Fruit fly (Drosophila melanogaster) whole organism, embryonic: Measurements from ENCODE around the gene Cyp4d14.

ENCODE experiments used
- ATbp ChIP-seq: fragments of 200-800 bp; sonication (Bioruptor generic); optimal IDR thresholded peaks from 2 replicates; lab custom pipeline; 2017; ENCODE audit warnings: missing biosample characterization, mild to moderate bottlenecking, missing genetic modification characterization, missing genetic modification reagents
- BEAF-32 ChIP-seq: fragments of 200-800 bp; sonication (Bioruptor generic); optimal IDR thresholded peaks from 3 replicates; lab custom pipeline; 2017; ENCODE audit warnings: missing biosample characterization, missing genetic modification characterization, mild to moderate bottlenecking, moderate library complexity, missing genetic modification reagents
- Bgb ChIP-seq: fragments of 200-800 bp; sonication (Bioruptor generic); IDR thresholded peaks from 2 replicates; pipeline ENCODE4 v1.3.6; 2022; ENCODE audit warnings: missing biosample characterization, missing genetic modification characterization; ENCODE audit not compliant: partially characterized antibody
- CG10543 ChIP-seq: fragments of 200-800 bp; sonication (Bioruptor generic); optimal IDR thresholded peaks from 3 replicates; lab custom pipeline; 2017; ENCODE audit warnings: missing biosample characterization, mild to moderate bottlenecking, missing genetic modification characterization, moderate library complexity
- CG10959 ChIP-seq: fragments of 200-800 bp; sonication (Bioruptor generic); IDR thresholded peaks from 2 replicates; pipeline ENCODE4 v1.3.6; 2022; ENCODE audit warnings: missing biosample characterization, missing genetic modification characterization
- CG11398 ChIP-seq: fragments of 200-800 bp; sonication (Bioruptor generic); optimal IDR thresholded peaks from 2 replicates; lab custom pipeline; 2016; ENCODE audit warnings: missing biosample characterization, missing genetic modification characterization
- CG11723 ChIP-seq: fragments of 200-800 bp; sonication (Bioruptor generic); optimal IDR thresholded peaks from 2 replicates; lab custom pipeline; 2017; ENCODE audit warnings: missing biosample characterization, mild to moderate bottlenecking, missing genetic modification characterization
- CG12155 ChIP-seq: fragments of 200-800 bp; sonication (Bioruptor generic); optimal IDR thresholded peaks from 3 replicates; lab custom pipeline; 2016; ENCODE audit warnings: missing biosample characterization, missing genetic modification characterization
- CG1603 ChIP-seq: fragments of 200-800 bp; sonication (Bioruptor generic); optimal IDR thresholded peaks from 2 replicates; lab custom pipeline; 2019; ENCODE audit warnings: missing biosample characterization, mild to moderate bottlenecking, missing genetic modification characterization, moderate library complexity
- CG18599 ChIP-seq: fragments of 200-800 bp; sonication (Bioruptor generic); optimal IDR thresholded peaks from 3 replicates; lab custom pipeline; 2017; ENCODE audit warnings: missing biosample characterization, missing genetic modification characterization, mild to moderate bottlenecking, moderate library complexity, missing genetic modification reagents
- CG18619 ChIP-seq: fragments of 200-800 bp; sonication (Bioruptor generic); optimal IDR thresholded peaks from 3 replicates; lab custom pipeline; 2017; ENCODE audit warnings: missing biosample characterization, mild to moderate bottlenecking, missing genetic modification characterization
- CG2129 ChIP-seq: fragments of 200-800 bp; sonication (Bioruptor generic); IDR thresholded peaks from 2 replicates; pipeline ENCODE4 v1.3.6; 2022; ENCODE audit warnings: missing biosample characterization, missing genetic modification characterization; ENCODE audit not compliant: partially characterized antibody
- CG2678 ChIP-seq: fragments of 200-800 bp; sonication (Bioruptor generic); optimal IDR thresholded peaks from 3 replicates; lab custom pipeline; 2019; ENCODE audit warnings: missing biosample characterization, mild to moderate bottlenecking, missing genetic modification characterization, moderate library complexity
- CG31224 ChIP-seq: fragments of 200-800 bp; sonication (Bioruptor generic); IDR thresholded peaks from 2 replicates; pipeline ENCODE4 v1.3.6; 2022; ENCODE audit warnings: missing biosample characterization, missing genetic modification characterization
- CG33557 ChIP-seq: fragments of 200-800 bp; sonication (Bioruptor generic); optimal IDR thresholded peaks from 2 replicates; lab custom pipeline; 2019; ENCODE audit warnings: missing biosample characterization, mild to moderate bottlenecking, missing genetic modification characterization, moderate library complexity
- CG4707 ChIP-seq: fragments of 200-800 bp; sonication (Bioruptor generic); optimal IDR thresholded peaks from 2 replicates; lab custom pipeline; 2018; ENCODE audit warnings: missing biosample characterization, mild to moderate bottlenecking, missing genetic modification characterization, moderate library complexity
- CG4730 ChIP-seq: fragments of 200-800 bp; sonication (Bioruptor generic); IDR thresholded peaks from 2 replicates; pipeline ENCODE4 v1.3.6; 2022; ENCODE audit warnings: missing biosample characterization, missing genetic modification characterization
- CG6791 ChIP-seq: fragments of 200-800 bp; sonication (Bioruptor generic); IDR thresholded peaks from 3 replicates; pipeline ENCODE4 v1.3.6; 2022; ENCODE audit warnings: missing biosample characterization, missing genetic modification characterization; ENCODE audit not compliant: partially characterized antibody
- CG8944 ChIP-seq: fragments of 200-800 bp; sonication (Bioruptor generic); optimal IDR thresholded peaks from 3 replicates; lab custom pipeline; 2016; ENCODE audit warnings: missing biosample characterization, missing genetic modification characterization
- CG9797 ChIP-seq: fragments of 200-800 bp; sonication (Bioruptor generic); optimal IDR thresholded peaks from 3 replicates; lab custom pipeline; 2018; ENCODE audit warnings: missing biosample characterization, mild to moderate bottlenecking, missing genetic modification characterization
- CG9817 ChIP-seq: fragments of 200-800 bp; sonication (Bioruptor generic); optimal IDR thresholded peaks from 2 replicates; lab custom pipeline; 2018; ENCODE audit warnings: missing biosample characterization, mild to moderate bottlenecking, missing genetic modification characterization, moderate library complexity
- Camta ChIP-seq: fragments of 200-800 bp; sonication (Bioruptor generic); optimal IDR thresholded peaks from 2 replicates; lab custom pipeline; 2016; ENCODE audit warnings: missing biosample characterization, missing genetic modification characterization
- CrebB ChIP-seq: fragments of 200-800 bp; sonication (Bioruptor generic); optimal IDR thresholded peaks from 3 replicates; lab custom pipeline; 2018; ENCODE audit warnings: missing biosample characterization, mild to moderate bottlenecking, missing genetic modification characterization
- Deaf1 ChIP-seq: fragments of 200-800 bp; optimal IDR thresholded peaks from 3 replicates; lab custom pipeline; 2019; ENCODE audit warnings: missing biosample characterization, mild to moderate bottlenecking, missing genetic modification characterization, moderate library complexity
- Dip2 ChIP-seq: fragments of 200-800 bp; sonication (Bioruptor generic); IDR thresholded peaks from 2 replicates; pipeline ENCODE4 v1.3.6; 2022; ENCODE audit warnings: missing biosample characterization, missing genetic modification characterization
- HHEX ChIP-seq: fragments of 200-800 bp; sonication (Bioruptor generic); optimal IDR thresholded peaks from 3 replicates; lab custom pipeline; 2017; ENCODE audit warnings: missing biosample characterization, mild to moderate bottlenecking, missing genetic modification characterization, missing genetic modification reagents
- Hey ChIP-seq: fragments of 200-800 bp; sonication (Bioruptor generic); optimal IDR thresholded peaks from 3 replicates; lab custom pipeline; 2018; ENCODE audit warnings: missing biosample characterization, mild to moderate bottlenecking, missing genetic modification characterization
- Hmr ChIP-seq: fragments of 200-800 bp; sonication (Bioruptor generic); optimal IDR thresholded peaks from 3 replicates; lab custom pipeline; 2017; ENCODE audit warnings: mild to moderate bottlenecking, missing biosample characterization, missing genetic modification reagents, missing genetic modification characterization
- Hr51 ChIP-seq, 2 experiments: fragments of 200-800 bp; sonication (Bioruptor generic); optimal IDR thresholded peaks; 2 replicates in 1 of 2; 3 replicates in 1 of 2; lab custom pipeline; 2016 to 2018; ENCODE audit warnings: missing biosample characterization in 2 of 2, missing genetic modification characterization in 2 of 2, mild to moderate bottlenecking in 1 of 2, moderate library complexity in 1 of 2
- Max ChIP-seq: fragments of 200-800 bp; sonication (Bioruptor generic); optimal IDR thresholded peaks from 2 replicates; lab custom pipeline; 2016; ENCODE audit warnings: missing biosample characterization, mild to moderate bottlenecking, missing genetic modification characterization
- Spps ChIP-seq: fragments of 200-800 bp; sonication (Bioruptor generic); optimal IDR thresholded peaks from 2 replicates; lab custom pipeline; 2018; ENCODE audit warnings: missing biosample characterization, mild to moderate bottlenecking, missing genetic modification characterization
- aop ChIP-seq: fragments of 200-800 bp; sonication (Bioruptor generic); IDR thresholded peaks from 2 replicates; pipeline ENCODE4 v1.3.6; 2022; ENCODE audit warnings: missing biosample characterization, missing genetic modification characterization
- ase ChIP-seq: fragments of 200-800 bp; sonication (Bioruptor generic); IDR thresholded peaks from 3 replicates; pipeline ENCODE4 v1.3.6; 2022; ENCODE audit warnings: missing biosample characterization, missing genetic modification characterization
- cato ChIP-seq: fragments of 200-800 bp; sonication (Bioruptor generic); optimal IDR thresholded peaks from 2 replicates; lab custom pipeline; 2016; ENCODE audit warnings: missing biosample characterization, missing genetic modification characterization, borderline replicate concordance
- da ChIP-seq: fragments of 200-800 bp; sonication (Bioruptor generic); optimal IDR thresholded peaks from 2 replicates; lab custom pipeline; 2016; ENCODE audit warnings: missing biosample characterization, missing genetic modification characterization
- emc ChIP-seq: fragments of 200-800 bp; sonication (Bioruptor generic); optimal IDR thresholded peaks from 2 replicates; lab custom pipeline; 2016; ENCODE audit warnings: missing biosample characterization, missing genetic modification characterization
- fru ChIP-seq: fragments of >200 bp; optimal IDR thresholded peaks from 2 replicates; lab custom pipeline; 2017
- ftz-f1 ChIP-seq: fragments of 200-800 bp; sonication (Bioruptor generic); optimal IDR thresholded peaks from 2 replicates; lab custom pipeline; 2016; ENCODE audit warnings: missing biosample characterization, missing genetic modification characterization
- gem ChIP-seq: fragments of 200-800 bp; sonication (Bioruptor generic); optimal IDR thresholded peaks from 2 replicates; lab custom pipeline; 2019; ENCODE audit warnings: missing biosample characterization, mild to moderate bottlenecking, missing genetic modification characterization, moderate library complexity
- ham ChIP-seq: fragments of 200-800 bp; sonication (Bioruptor generic); IDR thresholded peaks from 2 replicates; pipeline ENCODE4 v1.3.6; 2022; ENCODE audit warnings: missing biosample characterization, missing genetic modification characterization
- kah ChIP-seq: fragments of 200-800 bp; sonication (Bioruptor generic); optimal IDR thresholded peaks from 2 replicates; lab custom pipeline; 2018; ENCODE audit warnings: missing biosample characterization, mild to moderate bottlenecking, missing genetic modification characterization
- lov ChIP-seq, 2 experiments: fragments of 200-800 bp in 1 of 2; fragments of >200 bp in 1 of 2; sonication (Bioruptor generic) in 1 of 2; IDR thresholded peaks in 1 of 2; optimal IDR thresholded peaks in 1 of 2; 2 replicates in 1 of 2; 3 replicates in 1 of 2; pipeline versions ENCODE4 v1.3.6 to Lab custom; 2017 to 2022; ENCODE audit warnings: missing biosample characterization in 1 of 2, missing genetic modification characterization in 1 of 2
- nau ChIP-seq: fragments of 200-800 bp; sonication (Bioruptor generic); optimal IDR thresholded peaks from 3 replicates; lab custom pipeline; 2017; ENCODE audit warnings: missing biosample characterization, mild to moderate bottlenecking, missing genetic modification characterization, missing genetic modification reagents
- tin ChIP-seq: fragments of 200-800 bp; sonication (Bioruptor generic); optimal IDR thresholded peaks from 3 replicates; lab custom pipeline; 2016; ENCODE audit warnings: missing biosample characterization, missing genetic modification characterization
- vvl ChIP-seq: fragments of 200-800 bp; sonication (Bioruptor generic); IDR thresholded peaks from 2 replicates; pipeline ENCODE4 v1.3.6; 2022; ENCODE audit warnings: missing biosample characterization, missing genetic modification characterization
- zen ChIP-seq: fragments of 200-800 bp; sonication (Bioruptor generic); optimal IDR thresholded peaks from 3 replicates; lab custom pipeline; 2018; ENCODE audit warnings: missing biosample characterization, mild to moderate bottlenecking, missing genetic modification characterization, moderate library complexity
- zf30C ChIP-seq: fragments of 200-800 bp; sonication (Bioruptor generic); optimal IDR thresholded peaks from 3 replicates; lab custom pipeline; 2018; ENCODE audit warnings: missing biosample characterization, mild to moderate bottlenecking, missing genetic modification characterization

The Cyp4d14 gene

dm6 chrX:2137587-2138341 is 37.4 kb downstream of the Cyp4d14 start (continued):
- TF ChIP-seq CG31224 (GFP tag; lab: Robert Waterston, UW) (peak; percentile 97), CG10543 (GFP tag; lab: Kevin White, UChicago) (peak; percentile 100), CG2678 (tag; lab: Kevin White, UChicago) (peak; percentile 100), CG6791 (peak; percentile 68; the same call in 1 of the 3 replicates), Hmr (GFP tag; lab: Kevin White, UChicago) (peak; percentile 99), kah (GFP tag; lab: Kevin White, UChicago) (peak; percentile 97), CG10959 (peak; percentile 98), cato (GFP tag; lab: Kevin White, UChicago) (peak; percentile 97), ftz-f1 (GFP tag; lab: Kevin White, UChicago) (peak; percentile 32), Hey (tag; lab: Kevin White, UChicago) (peak; percentile 94), Camta (GFP tag; lab: Kevin White, UChicago) (peak; percentile 96), CG4707 (peak; percentile 97), CG9797 (peak; percentile 17), nau (GFP tag; lab: Kevin White, UChicago) (peak; percentile 98), ham (GFP tag; lab: Robert Waterston, UW) (peak; percentile 94), vvl (peak; percentile 99), CG33557 (GFP tag; lab: Kevin White, UChicago) (peak; percentile 99), CG11723 (GFP tag; lab: Kevin White, UChicago) (peak; percentile 99), tin (GFP tag; lab: Kevin White, UChicago) (peak; percentile 98), aop (GFP tag; lab: Robert Waterston, UW) (peak; percentile 54; the same call in 1 of the 2 replicates), CG2129 (GFP tag; lab: Robert Waterston, UW) (no peak), lov (optimal IDR thresholded peaks at IDR 0.05; lab: Kevin White, UChicago) (no peak), lov (GFP tag; IDR thresholded peaks at IDR 0.05; lab: Robert Waterston, UW) (peak; percentile 96), Hr51 (GFP tag; optimal IDR thresholded peaks at IDR 0.05; lab: Kevin White, UChicago) (peak; percentile 95 to 100), CG8944 (peak; percentile 78), BEAF-32 (GFP tag; lab: Kevin White, UChicago) (peak; percentile 17), CG18619 (GFP tag; lab: Kevin White, UChicago) (peak; percentile 99), CG1603 (peak; percentile 94), CG9817 (tag; lab: Kevin White, UChicago) (peak; percentile 99), Dip2 (GFP tag; lab: Robert Waterston, UW) (peak; percentile 82), Bgb (GFP tag; lab: Robert Waterston, UW) (peak; percentile 47; the same call in 1 of the 2 replicates), da (peak; percentile 84), CG18599 (peak; percentile 100), Deaf1 (peak; percentile 87), zen (tag; lab: Kevin White, UChicago) (peak; percentile 99), zf30C (GFP tag; lab: Kevin White, UChicago) (peak; percentile 48), HHEX (GFP tag; lab: Kevin White, UChicago) (peak; percentile 99), ATbp (GFP tag; lab: Kevin White, UChicago) (peak; percentile 98), Spps (tag; lab: Kevin White, UChicago) (peak; percentile 100), emc (peak; percentile 90), CG12155 (GFP tag; lab: Kevin White, UChicago) (peak; percentile 97), CG4730 (GFP tag; lab: Robert Waterston, UW) (peak; percentile 98), CG11398 (GFP tag; lab: Kevin White, UChicago) (peak; percentile 67), fru (lab: Kevin White, UChicago) (no peak), Max (peak; percentile 98), CrebB (tag; lab: Kevin White, UChicago) (peak; percentile 99), gem (tag; lab: Kevin White, UChicago) (peak; percentile 100), ase (GFP tag; lab: Robert Waterston, UW) (peak; percentile 97)
